Fruit fly (Drosophila melanogaster): ENCODE results near the gene CG17721.

CG17721 gene

DNA sequence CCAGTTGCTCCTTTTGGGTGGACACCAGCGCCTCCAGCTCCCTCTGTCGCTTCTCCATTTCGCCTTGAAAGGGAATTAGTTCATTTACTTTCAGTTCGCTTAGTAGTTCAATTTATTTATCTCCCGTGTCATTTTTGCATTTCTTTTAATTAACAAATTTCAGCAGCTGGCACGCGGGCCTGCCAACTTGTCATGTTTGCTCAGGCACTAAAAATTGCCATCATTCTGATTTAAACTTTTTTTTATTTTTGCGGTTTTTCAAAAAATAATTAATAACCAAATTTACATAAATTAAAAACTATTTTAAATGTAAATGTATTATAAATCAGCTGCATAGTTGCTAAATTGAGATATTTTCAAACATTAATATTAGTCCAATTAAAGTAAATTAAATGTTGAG lies 4.5 kb upstream of the CG17721 start, which contains the start of gene GCC88:
Gene GCC88 (minus strand): TSS at position 209 of the 400 bp plus-strand sequence.
- TF ChIP-seq CG16863 (GFP tag; optimal IDR thresholded peaks at IDR 0.05) = no peak
- no peak for TF ChIP-seq CG17829 (tag; optimal IDR thresholded peaks at IDR 0.05)
- no peak for TF ChIP-seq CG8089 (GFP tag; optimal IDR thresholded peaks at IDR 0.05)
- TF ChIP-seq CG9609 (GFP tag; optimal IDR thresholded peaks at IDR 0.05) = no peak
- TF ChIP-seq Fer2 (tag; optimal IDR thresholded peaks at IDR 0.05) = no peak
- peak; percentile 46 for TF ChIP-seq CG4617 (GFP tag; optimal IDR thresholded peaks at IDR 0.05; ENCODE audit: borderline replicate concordance)
- no peak for TF ChIP-seq salm (tag; optimal IDR thresholded peaks at IDR 0.05)
- no peak for TF ChIP-seq Eip74EF (GFP tag; optimal IDR thresholded peaks at IDR 0.05)
- TF ChIP-seq pan (optimal IDR thresholded peaks at IDR 0.05) = no peak
- no peak for TF ChIP-seq pan (GFP tag; optimal IDR thresholded peaks at IDR 0.05 in 1 of 2, IDR thresholded peaks at IDR 0.05 in 1 of 2)
- TF ChIP-seq CG9797 (GFP tag; optimal IDR thresholded peaks at IDR 0.05) = no peak
- peak; percentile 91 for TF ChIP-seq CG17359 (tag; optimal IDR thresholded peaks at IDR 0.05)
- TF ChIP-seq Dp (GFP tag; optimal IDR thresholded peaks at IDR 0.05) = peak; percentile 29
- no peak for TF ChIP-seq CG12391 (tag; optimal IDR thresholded peaks at IDR 0.05)
- peak; percentile 39; the same call in 1 of the 2 replicates for TF ChIP-seq E2f2 (GFP tag; IDR thresholded peaks at IDR 0.05)
- no peak for TF ChIP-seq dpn (GFP tag; optimal IDR thresholded peaks at IDR 0.05)
- TF ChIP-seq CG11085 (GFP tag; IDR thresholded peaks at IDR 0.05) = no peak
- TF ChIP-seq da (GFP tag; optimal IDR thresholded peaks at IDR 0.05) = no peak
- no peak for TF ChIP-seq CG6813 (GFP tag; optimal IDR thresholded peaks at IDR 0.05)
- no peak for TF ChIP-seq NfI (GFP tag; optimal IDR thresholded peaks at IDR 0.05)
- no peak for TF ChIP-seq CG3995 (GFP tag; optimal IDR thresholded peaks at IDR 0.05)
- TF ChIP-seq seq (GFP tag; IDR thresholded peaks at IDR 0.05) = no peak
- no peak for TF ChIP-seq jigr1 (GFP tag; IDR thresholded peaks at IDR 0.05)
- TF ChIP-seq pzg (GFP tag; optimal IDR thresholded peaks at IDR 0.05) = peak; percentile 27
- no peak for TF ChIP-seq CG18619 (GFP tag; optimal IDR thresholded peaks at IDR 0.05)
- TF ChIP-seq CG18011 (GFP tag; optimal IDR thresholded peaks at IDR 0.05) = no peak
- no peak for TF ChIP-seq CG6854 (GFP tag; optimal IDR thresholded peaks at IDR 0.05)
- TF ChIP-seq Dek (tag; optimal IDR thresholded peaks at IDR 0.05) = no peak
- no peak for TF ChIP-seq gt (GFP tag; IDR thresholded peaks at IDR 0.05)
- no peak for TF ChIP-seq Sin3A (optimal IDR thresholded peaks at IDR 0.05)
- no peak for TF ChIP-seq dm (GFP tag; optimal IDR thresholded peaks at IDR 0.05)
- no peak for TF ChIP-seq Dfd (GFP tag; optimal IDR thresholded peaks at IDR 0.05)
- TF ChIP-seq CG11247 (GFP tag; IDR thresholded peaks at IDR 0.05) = no peak
- no peak for TF ChIP-seq dysf (GFP tag; IDR thresholded peaks at IDR 0.05)
- TF ChIP-seq caup (GFP tag; optimal IDR thresholded peaks at IDR 0.05; ENCODE audit: severe bottlenecking) = no peak
- TF ChIP-seq sens (GFP tag) = no peak
- TF ChIP-seq crp (GFP tag; optimal IDR thresholded peaks at IDR 0.05) = peak; percentile 23 to 84
- TF ChIP-seq MBD-R2 (GFP tag; IDR thresholded peaks at IDR 0.05) = peak; percentile 78
- peak; percentile 45 for TF ChIP-seq MESR4 (GFP tag; optimal IDR thresholded peaks at IDR 0.05)
- no peak for TF ChIP-seq CG12236 (GFP tag; optimal IDR thresholded peaks at IDR 0.05)
- TF ChIP-seq trem (tag; optimal IDR thresholded peaks at IDR 0.05) = peak; percentile 98
- TF ChIP-seq CG10462 (GFP tag; optimal IDR thresholded peaks at IDR 0.05) = no peak
- no peak for TF ChIP-seq CG12155 (GFP tag; optimal IDR thresholded peaks at IDR 0.05)
- 0 out of 3 replicates have a peak, but pooled peaks have one; percentile 1 for TF ChIP-seq CG34422 (GFP tag; IDR thresholded peaks at IDR 0.05)
- TF ChIP-seq Sox102F (GFP tag; optimal IDR thresholded peaks at IDR 0.05) = no peak
- TF ChIP-seq ATbp (GFP tag; optimal IDR thresholded peaks at IDR 0.05) = no peak
- TF ChIP-seq Fer3 (tag; optimal IDR thresholded peaks at IDR 0.05) = no peak
- peak; percentile 63 for TF ChIP-seq gfzf (GFP tag; optimal IDR thresholded peaks at IDR 0.05)
- TF ChIP-seq CG14965 (GFP tag; optimal IDR thresholded peaks at IDR 0.05; ENCODE audit: borderline replicate concordance) = no peak
